Fruit fly (Drosophila melanogaster) whole organism, embryonic: Measurements from ENCODE around the gene Polr2D.

Experiments used
- Bdp1 ChIP-seq: fragments of 200-800 bp; sonication (Bioruptor generic); optimal IDR thresholded peaks from 3 replicates; lab custom pipeline; 2016; ENCODE audit warnings: missing biosample characterization, missing genetic modification characterization
- C15 ChIP-seq: fragments of 200-800 bp; sonication (Bioruptor generic); IDR thresholded peaks from 3 replicates; pipeline ENCODE4 v1.3.6; 2022; ENCODE audit warnings: missing biosample characterization, missing genetic modification characterization
- CG13894 ChIP-seq: fragments of 200-800 bp; sonication (Bioruptor generic); optimal IDR thresholded peaks from 3 replicates; lab custom pipeline; 2018; ENCODE audit warnings: missing biosample characterization, mild to moderate bottlenecking, missing genetic modification characterization, moderate library complexity
- CG14710 ChIP-seq: fragments of 200-800 bp; sonication (Bioruptor generic); optimal IDR thresholded peaks from 3 replicates; lab custom pipeline; 2019; ENCODE audit warnings: missing biosample characterization, mild to moderate bottlenecking, missing genetic modification characterization, moderate library complexity
- CG1602 ChIP-seq: fragments of 200-800 bp; sonication (Bioruptor generic); optimal IDR thresholded peaks from 3 replicates; lab custom pipeline; 2016; ENCODE audit warnings: missing biosample characterization, missing genetic modification characterization
- CG16813 ChIP-seq: fragments of 200-800 bp; sonication (Bioruptor generic); IDR thresholded peaks from 3 replicates; pipeline ENCODE4 v1.3.6; 2022; ENCODE audit warnings: missing biosample characterization, missing genetic modification characterization; ENCODE audit not compliant: partially characterized antibody
- CG17829 ChIP-seq: fragments of 200-800 bp; optimal IDR thresholded peaks from 2 replicates; lab custom pipeline; 2019; ENCODE audit warnings: missing biosample characterization, mild to moderate bottlenecking, missing genetic modification characterization, moderate library complexity
- CG18599 ChIP-seq: fragments of 200-800 bp; sonication (Bioruptor generic); optimal IDR thresholded peaks from 3 replicates; lab custom pipeline; 2017; ENCODE audit warnings: missing biosample characterization, missing genetic modification characterization, mild to moderate bottlenecking, moderate library complexity, missing genetic modification reagents
- CG2120 ChIP-seq: fragments of 200-800 bp; sonication (Bioruptor generic); optimal IDR thresholded peaks from 3 replicates; lab custom pipeline; 2016; ENCODE audit warnings: missing biosample characterization, missing genetic modification characterization
- CG2712 ChIP-seq: fragments of 200-800 bp; optimal IDR thresholded peaks from 3 replicates; lab custom pipeline; 2019; ENCODE audit warnings: missing biosample characterization, mild to moderate bottlenecking, missing genetic modification characterization, moderate library complexity
- CG31365 ChIP-seq: fragments of 200-800 bp; sonication (Bioruptor generic); optimal IDR thresholded peaks from 2 replicates; lab custom pipeline; 2018; ENCODE audit warnings: missing biosample characterization, mild to moderate bottlenecking, missing genetic modification characterization
- CG32772 ChIP-seq: fragments of 200-800 bp; sonication (Bioruptor generic); IDR thresholded peaks from 2 replicates; pipeline ENCODE4 v1.3.6; 2022; ENCODE audit warnings: missing biosample characterization, missing genetic modification characterization
- CG33213 ChIP-seq: fragments of 200-800 bp; sonication (Bioruptor generic); optimal IDR thresholded peaks from 3 replicates; lab custom pipeline; 2016; ENCODE audit warnings: missing biosample characterization, missing genetic modification characterization
- CG5180 ChIP-seq: fragments of 200-800 bp; sonication (Bioruptor generic); optimal IDR thresholded peaks from 3 replicates; lab custom pipeline; 2017; ENCODE audit warnings: missing biosample characterization, missing genetic modification characterization, mild to moderate bottlenecking, moderate library complexity, missing genetic modification reagents
- CG5245 ChIP-seq: fragments of 200-800 bp; sonication (Bioruptor generic); optimal IDR thresholded peaks from 3 replicates; lab custom pipeline; 2016; ENCODE audit warnings: missing biosample characterization, missing genetic modification characterization
- CG6254 ChIP-seq: fragments of 200-800 bp; sonication (Bioruptor generic); optimal IDR thresholded peaks from 3 replicates; lab custom pipeline; 2017; ENCODE audit warnings: mild to moderate bottlenecking, missing biosample characterization, missing genetic modification reagents, missing genetic modification characterization
- CG6683 ChIP-seq: fragments of 200-800 bp; sonication (Bioruptor generic); optimal IDR thresholded peaks from 2 replicates; lab custom pipeline; 2017; ENCODE audit warnings: missing biosample characterization, mild to moderate bottlenecking, missing genetic modification characterization, missing genetic modification reagents
- CG7928 ChIP-seq: fragments of 200-800 bp; sonication (Bioruptor generic); optimal IDR thresholded peaks from 2 replicates; lab custom pipeline; 2017; ENCODE audit warnings: missing biosample characterization, mild to moderate bottlenecking, missing genetic modification characterization
- CG8089 ChIP-seq: fragments of 200-800 bp; sonication (Bioruptor generic); optimal IDR thresholded peaks from 3 replicates; lab custom pipeline; 2016; ENCODE audit warnings: missing biosample characterization, missing genetic modification characterization
- CG8290 ChIP-seq, 3 experiments: fragments of 200-800 bp; sonication (Bioruptor generic); optimal IDR thresholded peaks; 2 replicates each; lab custom pipeline; 2016 to 2019; ENCODE audit warnings: missing biosample characterization in 3 of 3, missing genetic modification characterization in 3 of 3, mild to moderate bottlenecking in 2 of 3, moderate library complexity in 1 of 3
- CG9609 ChIP-seq: fragments of 200-800 bp; sonication (Bioruptor generic); optimal IDR thresholded peaks from 3 replicates; lab custom pipeline; 2016; ENCODE audit warnings: missing biosample characterization, missing genetic modification characterization
- CTCF ChIP-seq: fragments of 200-800 bp; sonication (Bioruptor generic); optimal IDR thresholded peaks from 2 replicates; lab custom pipeline; 2017; ENCODE audit warnings: missing biosample characterization, mild to moderate bottlenecking, missing genetic modification characterization, moderate library complexity
- Camta ChIP-seq: fragments of 200-800 bp; sonication (Bioruptor generic); optimal IDR thresholded peaks from 2 replicates; lab custom pipeline; 2016; ENCODE audit warnings: missing biosample characterization, missing genetic modification characterization
- Dll ChIP-seq: fragments of 200-800 bp; sonication (Bioruptor generic); IDR thresholded peaks from 4 replicates; pipeline ENCODE4 v1.3.6; 2022; ENCODE audit warnings: missing biosample characterization, missing genetic modification characterization; ENCODE audit not compliant: partially characterized antibody
- Dp ChIP-seq: fragments of 200-800 bp; sonication (Bioruptor generic); optimal IDR thresholded peaks from 2 replicates; lab custom pipeline; 2018; ENCODE audit warnings: missing biosample characterization, mild to moderate bottlenecking, missing genetic modification characterization, moderate library complexity
- Fer3 ChIP-seq: fragments of 200-800 bp; sonication (Bioruptor generic); optimal IDR thresholded peaks from 2 replicates; lab custom pipeline; 2018; ENCODE audit warnings: missing biosample characterization, mild to moderate bottlenecking, missing genetic modification characterization, moderate library complexity
- Hand ChIP-seq: fragments of 200-800 bp; sonication (Bioruptor generic); optimal IDR thresholded peaks from 2 replicates; lab custom pipeline; 2017; ENCODE audit warnings: mild to moderate bottlenecking, missing biosample characterization, missing genetic modification reagents, missing genetic modification characterization
- MBD-R2 ChIP-seq: fragments of 200-800 bp; sonication (Bioruptor generic); IDR thresholded peaks from 2 replicates; pipeline ENCODE4 v1.3.6; 2022; ENCODE audit warnings: missing biosample characterization, missing genetic modification characterization
- Optix ChIP-seq: fragments of 200-800 bp; sonication (Bioruptor generic); IDR thresholded peaks from 3 replicates; pipeline ENCODE4 v1.3.6; 2022; ENCODE audit warnings: missing biosample characterization, missing genetic modification characterization
- PHDP ChIP-seq: fragments of 200-800 bp; sonication (Bioruptor generic); optimal IDR thresholded peaks from 3 replicates; lab custom pipeline; 2018; ENCODE audit warnings: missing biosample characterization, mild to moderate bottlenecking, missing genetic modification characterization, moderate library complexity
- Pdp1 ChIP-seq, 2 experiments: fragments of 200-800 bp; sonication (Bioruptor generic); optimal IDR thresholded peaks; 3 replicates each; lab custom pipeline; 2016; ENCODE audit warnings: missing biosample characterization in 2 of 2, missing genetic modification characterization in 2 of 2, mild to moderate bottlenecking in 1 of 2, moderate library complexity in 1 of 2
- al ChIP-seq: fragments of 200-800 bp; sonication (Bioruptor generic); IDR thresholded peaks from 2 replicates; pipeline ENCODE4 v1.3.6; 2022; ENCODE audit warnings: missing biosample characterization, missing genetic modification characterization
- cato ChIP-seq: fragments of 200-800 bp; sonication (Bioruptor generic); optimal IDR thresholded peaks from 2 replicates; lab custom pipeline; 2016; ENCODE audit warnings: missing biosample characterization, missing genetic modification characterization, borderline replicate concordance
- chinmo ChIP-seq: fragments of 200-800 bp; sonication (Bioruptor generic); IDR thresholded peaks from 4 replicates; pipeline ENCODE4 v1.3.6; 2022; ENCODE audit warnings: missing biosample characterization, missing genetic modification characterization; ENCODE audit not compliant: partially characterized antibody
- dysf ChIP-seq: fragments of 200-800 bp; sonication (Bioruptor generic); IDR thresholded peaks from 3 replicates; pipeline ENCODE4 v1.3.6; 2022; ENCODE audit warnings: missing biosample characterization, missing genetic modification characterization
- exex ChIP-seq: fragments of 200-800 bp; sonication (Bioruptor generic); optimal IDR thresholded peaks from 4 replicates; lab custom pipeline; 2018; ENCODE audit warnings: missing biosample characterization, mild to moderate bottlenecking, missing genetic modification characterization, moderate library complexity
- eyg ChIP-seq: fragments of 200-800 bp; sonication (Bioruptor generic); optimal IDR thresholded peaks from 3 replicates; lab custom pipeline; 2016; ENCODE audit warnings: missing biosample characterization, missing genetic modification characterization
- gro ChIP-seq: fragments of 200-800 bp; sonication (Bioruptor generic); optimal IDR thresholded peaks from 2 replicates; lab custom pipeline; 2016; ENCODE audit warnings: missing biosample characterization, missing genetic modification characterization
- hb ChIP-seq: fragments of 200-800 bp; sonication (Bioruptor generic); IDR thresholded peaks from 3 replicates; pipeline ENCODE4 v1.3.6; 2022; ENCODE audit warnings: missing biosample characterization, missing genetic modification characterization; ENCODE audit not compliant: partially characterized antibody
- inv ChIP-seq: fragments of 200-800 bp; sonication (Bioruptor generic); IDR thresholded peaks from 2 replicates; pipeline ENCODE4 v1.3.6; 2022; ENCODE audit warnings: missing biosample characterization, missing genetic modification characterization; ENCODE audit not compliant: partially characterized antibody
- knrl ChIP-seq: fragments of 200-800 bp; sonication (Bioruptor generic); IDR thresholded peaks from 3 replicates; pipeline ENCODE4 v1.3.6; 2022; ENCODE audit warnings: missing biosample characterization, missing genetic modification characterization; ENCODE audit not compliant: partially characterized antibody
- odd ChIP-seq: fragments of 200-800 bp; sonication (Bioruptor generic); optimal IDR thresholded peaks from 2 replicates; lab custom pipeline; 2017; ENCODE audit warnings: missing biosample characterization, mild to moderate bottlenecking, missing genetic modification characterization
- otp ChIP-seq: fragments of 200-800 bp; sonication (Bioruptor generic); IDR thresholded peaks from 3 replicates; pipeline ENCODE4, ENCODE4 v1.3.6; 2022; ENCODE audit warnings: missing biosample characterization, missing genetic modification characterization
- run ChIP-seq: fragments of 200-800 bp; sonication (Bioruptor generic); optimal IDR thresholded peaks from 3 replicates; lab custom pipeline; 2018; ENCODE audit warnings: missing biosample characterization, mild to moderate bottlenecking, missing genetic modification characterization
- scrt ChIP-seq: fragments of 200-800 bp; sonication (Bioruptor generic); optimal IDR thresholded peaks from 2 replicates; lab custom pipeline; 2018; ENCODE audit warnings: missing biosample characterization, mild to moderate bottlenecking, missing genetic modification characterization, moderate library complexity
- sim ChIP-seq: fragments of 200-800 bp; sonication (Bioruptor generic); IDR thresholded peaks from 2 replicates; pipeline ENCODE4 v1.3.6; 2022; ENCODE audit warnings: missing biosample characterization, missing genetic modification characterization
- sisA ChIP-seq: fragments of 200-800 bp; sonication (Bioruptor generic); IDR thresholded peaks from 2 replicates; pipeline ENCODE4 v1.3.6; 2022; ENCODE audit warnings: missing biosample characterization, missing genetic modification characterization
- toy ChIP-seq: fragments of 200-800 bp; sonication (Bioruptor generic); IDR thresholded peaks from 2 replicates; pipeline ENCODE4 v1.3.6; 2022; ENCODE audit warnings: missing biosample characterization, missing genetic modification characterization
- unc-4 ChIP-seq: fragments of 200-800 bp; sonication (Bioruptor generic); IDR thresholded peaks from 2 replicates; pipeline ENCODE4 v1.3.6; 2022; ENCODE audit warnings: missing biosample characterization, missing genetic modification characterization; ENCODE audit not compliant: partially characterized antibody

The Polr2D gene

DNA sequence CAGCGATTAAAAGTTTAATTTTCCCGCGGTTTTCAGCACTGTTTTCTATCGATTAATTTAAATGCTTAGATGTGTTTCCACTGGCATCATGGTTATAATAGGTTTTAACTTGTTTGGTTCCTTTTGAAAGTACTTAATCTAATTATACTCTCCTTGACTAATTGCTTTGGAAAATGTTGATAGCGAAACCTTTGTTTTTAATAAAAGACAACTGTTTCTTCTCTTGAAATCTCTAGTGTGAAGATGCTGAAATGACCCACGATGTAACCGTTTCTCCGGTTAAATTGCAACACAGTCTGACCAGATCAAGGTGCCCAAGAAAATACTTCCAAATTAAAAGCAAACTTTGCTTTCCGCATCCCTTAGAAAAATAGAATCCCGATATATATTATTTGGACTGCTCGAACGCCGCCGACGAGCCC is 43.6 kb upstream of the Polr2D start, which contains the start of gene Dlc90F (continued):
- peak; percentile 78 for TF ChIP-seq eyg (GFP tag; lab: Kevin White, UChicago)
- TF ChIP-seq knrl (GFP tag; lab: Robert Waterston, UW), result peak; percentile 74
- TF ChIP-seq CG8290 (GFP tag; optimal IDR thresholded peaks at IDR 0.05; lab: Kevin White, UChicago), result peak; percentile 55
- TF ChIP-seq CG8290 (tag; optimal IDR thresholded peaks at IDR 0.05; lab: Kevin White, UChicago), result peak; percentile 54 to 64
- TF ChIP-seq hb (GFP tag; lab: Robert Waterston, UW), result no peak
- no peak for TF ChIP-seq CG31365 (tag; lab: Kevin White, UChicago)
- TF ChIP-seq CG2712 (tag; lab: Kevin White, UChicago), result peak; percentile 83
- peak; percentile 68 for TF ChIP-seq al (GFP tag; lab: Robert Waterston, UW)
- no peak for TF ChIP-seq sim
- peak; percentile 59 for TF ChIP-seq CG8089 (GFP tag; lab: Kevin White, UChicago)
- TF ChIP-seq CG33213 (GFP tag; lab: Kevin White, UChicago), result peak; percentile 86
- peak; percentile 78 for TF ChIP-seq Camta (GFP tag; lab: Kevin White, UChicago)
- peak; percentile 55; the same call in 2 of the 3 replicates for TF ChIP-seq Optix
- no peak for TF ChIP-seq CG5180 (GFP tag; lab: Kevin White, UChicago)
- TF ChIP-seq CG16813 (GFP tag; lab: Robert Waterston, UW), result peak; percentile 49
- TF ChIP-seq scrt (GFP tag; lab: Kevin White, UChicago), result peak; percentile 17
- TF ChIP-seq dysf, result peak; percentile 86
- TF ChIP-seq Hand (GFP tag; lab: Kevin White, UChicago), result no peak
- peak; percentile 72 for TF ChIP-seq Bdp1 (GFP tag; lab: Kevin White, UChicago)
- no peak for TF ChIP-seq CTCF (GFP tag; lab: Kevin White, UChicago)
- peak; percentile 68 for TF ChIP-seq PHDP (tag; lab: Kevin White, UChicago)
- TF ChIP-seq Dll (GFP tag; lab: Robert Waterston, UW), result peak; percentile 65; the same call in 2 of the 4 replicates
- TF ChIP-seq Pdp1 (GFP tag; optimal IDR thresholded peaks at IDR 0.05; lab: Kevin White, UChicago), result peak; percentile 78 to 81
- TF ChIP-seq sisA, result peak; percentile 80
- peak; percentile 75 for TF ChIP-seq CG1602 (GFP tag; lab: Kevin White, UChicago)
- TF ChIP-seq Fer3 (tag; lab: Kevin White, UChicago), result peak; percentile 60
- TF ChIP-seq CG13894 (tag; lab: Kevin White, UChicago), result peak; percentile 60
- peak; percentile 81 for TF ChIP-seq CG17829 (tag; lab: Kevin White, UChicago)
- peak; percentile 67 for TF ChIP-seq CG7928 (GFP tag; lab: Kevin White, UChicago)
- TF ChIP-seq CG18599 (GFP tag; lab: Kevin White, UChicago), result peak; percentile 44
- TF ChIP-seq inv, result peak; percentile 29; the same call in 1 of the 2 replicates
- TF ChIP-seq C15 (GFP tag; lab: Robert Waterston, UW), result 0 out of 3 replicates have a peak, but pooled peaks have one; percentile 58
- peak; percentile 33 for TF ChIP-seq exex (tag; lab: Kevin White, UChicago)
- peak; percentile 89 for TF ChIP-seq CG14710 (tag; lab: Kevin White, UChicago)
- TF ChIP-seq MBD-R2, result no peak; the same call in none of the 2 replicates
- peak; percentile 44 for TF ChIP-seq Dp
- TF ChIP-seq CG5245, result peak; percentile 23
- no peak for TF ChIP-seq odd (GFP tag; lab: Kevin White, UChicago)
- TF ChIP-seq gro (GFP tag; lab: Kevin White, UChicago), result peak; percentile 33
- TF ChIP-seq CG6683 (GFP tag; lab: Kevin White, UChicago), result no peak
- no peak for TF ChIP-seq CG6254 (GFP tag; lab: Kevin White, UChicago)
- TF ChIP-seq cato (GFP tag; lab: Kevin White, UChicago), result peak; percentile 67
- TF ChIP-seq CG2120 (GFP tag; lab: Kevin White, UChicago), result peak; percentile 87
- TF ChIP-seq run (tag; lab: Kevin White, UChicago), result no peak
- TF ChIP-seq unc-4 (GFP tag; lab: Robert Waterston, UW), result peak; percentile 67
- no peak for TF ChIP-seq chinmo (GFP tag; lab: Robert Waterston, UW)
- TF ChIP-seq CG32772 (GFP tag; lab: Robert Waterston, UW), result peak; percentile 70
- no peak for TF ChIP-seq toy
- 0 out of 3 replicates have a peak, but pooled peaks have one; percentile 39 for TF ChIP-seq otp (GFP tag; lab: Robert Waterston, UW)
- TF ChIP-seq CG9609 (GFP tag; lab: Kevin White, UChicago), result peak; percentile 87
